Worm (Caenorhabditis elegans): ENCODE results near the gene tag-314.

ce11 chrV:10464160-10464559, 35.7 kb upstream of the tag-314 start:
- TF ChIP-seq snpc-4 (tag; optimal IDR thresholded peaks at IDR 0.05) (no peak), nhr-237 (tag; optimal IDR thresholded peaks at IDR 0.05) (no peak), ceh-8 (GFP tag; optimal IDR thresholded peaks at IDR 0.05) (no peak), ces-1 (GFP tag; optimal IDR thresholded peaks at IDR 0.05) (no peak)

All from whole organism, L1 larva.